Worm (Caenorhabditis elegans) whole organism, early embryonic: ENCODE measurements around the gene T15B7.14.

Experiments
- B0310.2 ChIP-seq: sonication (generic microtip); optimal IDR thresholded peaks from 2 replicates; lab custom pipeline; 2016; ENCODE audit warnings: mild to moderate bottlenecking, missing genetic modification characterization, missing compliant biosample characterization
- ama-1 ChIP-seq: fragments of 150-350 bp; optimal IDR thresholded peaks from 2 replicates; lab custom pipeline; 2014

ce11 chrV:6830075-6830474 lies 5.1 kb downstream of the T15B7.14 start:
- no peak for TF ChIP-seq ama-1 (lab: Kevin White, UChicago)
- TF ChIP-seq B0310.2 (tag; lab: Kevin White, UChicago), result no peak
